Worm (Caenorhabditis elegans) whole organism, late embryonic: ENCODE measurements around the gene sulp-4.

ENCODE experiments used
- C08G9.2 ChIP-seq: sonication (generic microtip); optimal IDR thresholded peaks from 2 replicates; lab custom pipeline; 2016; ENCODE audit warnings: mild to moderate bottlenecking, missing genetic modification characterization, moderate library complexity, missing compliant biosample characterization
- C38D4.7 ChIP-seq: fragments of 200-800 bp; sonication (Bioruptor generic); optimal IDR thresholded peaks from 2 replicates; lab custom pipeline; 2018; ENCODE audit warnings: mild to moderate bottlenecking, missing genetic modification characterization, moderate library complexity, missing compliant biosample characterization
- F13H6.1 ChIP-seq: sonication (generic microtip); optimal IDR thresholded peaks from 2 replicates; lab custom pipeline; 2016; ENCODE audit warnings: missing genetic modification characterization, missing compliant biosample characterization
- K09A11.1 ChIP-seq: sonication (generic microtip); optimal IDR thresholded peaks from 2 replicates; lab custom pipeline; 2017; ENCODE audit warnings: antibody characterized with exemption, mild to moderate bottlenecking, missing genetic modification characterization, missing compliant biosample characterization; ENCODE audit not compliant: insufficient read depth
- Y22D7AL.16 ChIP-seq: sonication (generic microtip); optimal IDR thresholded peaks from 2 replicates; lab custom pipeline; 2016; ENCODE audit warnings: missing genetic modification characterization, missing compliant biosample characterization
- ama-1 ChIP-seq: fragments of 150-350 bp; optimal IDR thresholded peaks from 2 replicates; lab custom pipeline; 2014
- ceh-14 ChIP-seq: sonication (generic microtip); optimal IDR thresholded peaks from 2 replicates; lab custom pipeline; 2016; ENCODE audit warnings: missing genotype, missing genetic modification characterization, missing compliant biosample characterization
- ceh-18 ChIP-seq: sonication (generic microtip); optimal IDR thresholded peaks from 2 replicates; lab custom pipeline; 2016; ENCODE audit warnings: missing genetic modification characterization, missing compliant biosample characterization
- ceh-2 ChIP-seq: sonication (generic microtip); optimal IDR thresholded peaks from 2 replicates; lab custom pipeline; 2016; ENCODE audit warnings: missing genotype, missing genetic modification characterization, missing compliant biosample characterization
- ceh-30 ChIP-seq: fragments of 150-350 bp; optimal IDR thresholded peaks from 2 replicates; lab custom pipeline; 2014; ENCODE audit warnings: missing biosample characterization, missing genetic modification characterization
- ceh-34 ChIP-seq: sonication (generic microtip); optimal IDR thresholded peaks from 2 replicates; lab custom pipeline; 2016; ENCODE audit warnings: mild to moderate bottlenecking, missing genetic modification characterization, missing compliant biosample characterization
- ceh-45 ChIP-seq: fragments of 200-800 bp; sonication (Bioruptor generic); IDR thresholded peaks from 2 replicates; pipeline ENCODE4 v1.3.6; 2022; ENCODE audit warnings: missing genetic modification reagents, missing genetic modification characterization, missing compliant biosample characterization
- ceh-48 ChIP-seq: sonication (generic microtip); optimal IDR thresholded peaks from 2 replicates; lab custom pipeline; 2016; ENCODE audit warnings: missing genetic modification characterization, inconsistent platforms, missing compliant biosample characterization
- elt-4 ChIP-seq: sonication (generic microtip); optimal IDR thresholded peaks from 2 replicates; lab custom pipeline; 2016; ENCODE audit warnings: missing genetic modification characterization, missing compliant biosample characterization
- ets-4 ChIP-seq: sonication (generic microtip); optimal IDR thresholded peaks from 2 replicates; lab custom pipeline; 2016; ENCODE audit warnings: missing genetic modification characterization, missing compliant biosample characterization
- eyg-1 ChIP-seq: sonication (generic microtip); optimal IDR thresholded peaks from 2 replicates; lab custom pipeline; 2016; ENCODE audit warnings: missing genotype, missing genetic modification characterization, missing compliant biosample characterization
- fkh-6 ChIP-seq: sonication (generic microtip); optimal IDR thresholded peaks from 2 replicates; lab custom pipeline; 2016; ENCODE audit warnings: missing genetic modification characterization, missing compliant biosample characterization
- hlh-13 ChIP-seq: fragments of 200-800 bp; sonication (Bioruptor generic); optimal IDR thresholded peaks from 2 replicates; lab custom pipeline; 2018; ENCODE audit warnings: mild to moderate bottlenecking, missing genetic modification characterization, missing compliant biosample characterization
- hlh-30 ChIP-seq: sonication (generic microtip); optimal IDR thresholded peaks from 2 replicates; lab custom pipeline; 2017; ENCODE audit warnings: antibody characterized with exemption, missing genetic modification characterization, missing compliant biosample characterization; ENCODE audit not compliant: insufficient read depth
- lin-11 ChIP-seq: fragments of 200-800 bp; sonication (Bioruptor generic); optimal IDR thresholded peaks from 2 replicates; lab custom pipeline; 2018; ENCODE audit warnings: mild to moderate bottlenecking, missing genetic modification characterization, missing compliant biosample characterization
- nhr-11 ChIP-seq: fragments of 150-350 bp; optimal IDR thresholded peaks from 2 replicates; lab custom pipeline; 2014; ENCODE audit warnings: missing biosample characterization, missing genetic modification characterization
- npax-4 ChIP-seq: sonication (generic microtip); optimal IDR thresholded peaks from 2 replicates; lab custom pipeline; 2016; ENCODE audit warnings: missing genetic modification characterization, missing compliant biosample characterization
- odd-2 ChIP-seq: sonication (generic microtip); optimal IDR thresholded peaks from 2 replicates; lab custom pipeline; 2017; ENCODE audit warnings: antibody characterized with exemption, mild to moderate bottlenecking, missing genetic modification characterization, missing compliant biosample characterization
- pat-9 ChIP-seq: fragments of 200-800 bp; sonication (Bioruptor generic); optimal IDR thresholded peaks from 2 replicates; lab custom pipeline; 2018; ENCODE audit warnings: mild to moderate bottlenecking, missing genetic modification characterization, moderate library complexity, missing compliant biosample characterization
- pax-1 ChIP-seq: fragments of 150-350 bp; optimal IDR thresholded peaks from 2 replicates; lab custom pipeline; 2014; ENCODE audit warnings: missing biosample characterization, missing genetic modification characterization
- pha-2 ChIP-seq: sonication (generic microtip); optimal IDR thresholded peaks from 2 replicates; lab custom pipeline; 2017; ENCODE audit warnings: mild to moderate bottlenecking, missing genetic modification characterization, missing compliant biosample characterization
- pha-4 ChIP-seq: fragments of 150-350 bp; optimal IDR thresholded peaks from 2 replicates; lab custom pipeline; 2018; ENCODE audit warnings: missing biosample characterization, missing genetic modification reagents, missing genetic modification characterization
- pqm-1 ChIP-seq: sonication (generic microtip); optimal IDR thresholded peaks from 2 replicates; lab custom pipeline; 2016; ENCODE audit warnings: missing genetic modification characterization, missing compliant biosample characterization
- pros-1 ChIP-seq: fragments of 150-350 bp; optimal IDR thresholded peaks from 2 replicates; lab custom pipeline; 2014; ENCODE audit warnings: missing biosample characterization, missing genetic modification reagents, missing genetic modification characterization
- ref-2 ChIP-seq: sonication (generic microtip); optimal IDR thresholded peaks from 2 replicates; lab custom pipeline; 2016; ENCODE audit warnings: missing genetic modification characterization, missing compliant biosample characterization
- sdc-2 ChIP-seq: sonication (generic microtip); optimal IDR thresholded peaks from 2 replicates; lab custom pipeline; 2016; ENCODE audit warnings: missing genotype, missing genetic modification characterization, missing compliant biosample characterization
- sox-2 ChIP-seq: fragments of 200-800 bp; sonication (Bioruptor generic); IDR thresholded peaks from 2 replicates; pipeline ENCODE4 v1.3.6; 2022; ENCODE audit warnings: missing genetic modification reagents, missing genetic modification characterization, missing compliant biosample characterization
- syd-9 ChIP-seq: sonication (generic microtip); optimal IDR thresholded peaks from 2 replicates; lab custom pipeline; 2016; ENCODE audit warnings: mild to moderate bottlenecking, missing genetic modification characterization, moderate library complexity, missing compliant biosample characterization
- tbx-2 ChIP-seq: sonication (generic microtip); optimal IDR thresholded peaks from 2 replicates; lab custom pipeline; 2016; ENCODE audit warnings: missing genetic modification characterization, missing compliant biosample characterization
- tbx-7 ChIP-seq: sonication (generic microtip); optimal IDR thresholded peaks from 2 replicates; lab custom pipeline; 2016; ENCODE audit warnings: missing genotype, missing genetic modification characterization, missing compliant biosample characterization
- ttx-3 ChIP-seq: sonication (generic microtip); optimal IDR thresholded peaks from 2 replicates; lab custom pipeline; 2016; ENCODE audit warnings: missing genetic modification reagents, missing genetic modification characterization, missing compliant biosample characterization
- unc-3 ChIP-seq, 2 experiments: fragments of 200-800 bp in 1 of 2; sonication (Bioruptor generic) in 1 of 2; sonication (generic microtip) in 1 of 2; conservative IDR thresholded peaks in 1 of 2; optimal IDR thresholded peaks in 1 of 2; 2 replicates each; pipeline versions ENCODE4 v1.3.6 to Lab custom; 2016 to 2022; ENCODE audit warnings: missing compliant biosample characterization in 2 of 2, missing genetic modification characterization in 2 of 2, missing genetic modification reagents in 1 of 2
- unc-55 ChIP-seq: sonication (generic microtip); optimal IDR thresholded peaks from 2 replicates; lab custom pipeline; 2017; ENCODE audit warnings: missing biosample characterization, missing genetic modification reagents, missing genetic modification characterization

The sulp-4 gene

ce11 chrV:11868142-11868541 lies 7.0 kb upstream of the sulp-4 start, which contains the start of gene R13H4.7:
Gene R13H4.7, minus strand, starts transcription at chrV:11868242.
- TF ChIP-seq lin-11 (tag; lab: Kevin White, UChicago) = no peak
- no peak for TF ChIP-seq syd-9
- TF ChIP-seq ceh-14 (tag; lab: Kevin White, UChicago) = no peak

DNA sequence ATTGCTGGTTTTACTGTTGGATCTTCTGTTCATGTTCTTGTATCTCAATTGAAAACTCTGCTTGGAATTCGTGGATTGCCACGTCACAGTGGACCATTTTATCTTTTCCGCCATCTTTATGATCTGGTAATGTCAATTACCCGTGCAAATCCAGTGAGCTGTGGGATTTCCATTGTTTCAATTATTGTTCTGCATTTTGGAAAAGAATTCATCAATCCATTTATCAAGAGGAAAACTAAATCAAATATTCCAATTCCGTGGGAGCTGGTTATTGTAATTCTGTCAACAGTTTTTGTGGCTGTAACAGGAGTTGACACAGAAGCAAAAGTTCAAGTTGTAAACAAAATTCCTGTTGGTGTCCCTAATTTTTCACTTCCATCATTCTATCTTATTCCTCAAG lies 1.5 kb downstream of the sulp-4 start:
- TF ChIP-seq elt-4 (tag; lab: Kevin White, UChicago) = no peak
- no peak for TF ChIP-seq hlh-30
- TF ChIP-seq ceh-45 (GFP tag; lab: Robert Waterston, UW) = no peak
- no peak for TF ChIP-seq pha-2 (tag; lab: Kevin White, UChicago)
- TF ChIP-seq F13H6.1 (tag; lab: Kevin White, UChicago) = no peak
- TF ChIP-seq sox-2 (GFP tag; lab: Robert Waterston, UW) = no peak
- no peak for TF ChIP-seq ceh-48

DNA sequence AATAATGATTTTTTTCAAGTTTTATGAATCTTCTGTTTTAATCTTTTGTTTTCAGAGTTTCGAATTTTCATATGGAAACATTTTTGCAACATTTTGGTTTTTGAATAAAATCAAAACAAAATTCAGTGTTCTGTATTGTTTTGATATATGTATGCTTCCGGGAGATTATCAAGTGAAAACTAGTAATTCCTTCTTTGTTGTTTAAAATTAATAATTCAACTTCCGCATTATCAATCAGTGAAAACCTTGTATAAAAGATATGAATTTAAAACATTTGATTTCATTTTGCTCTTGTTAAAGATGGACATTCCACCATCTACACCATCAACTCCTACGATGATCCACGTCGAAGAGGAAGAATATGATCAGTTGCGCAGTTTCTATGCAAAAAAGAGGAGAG lies 4.6 kb downstream of the sulp-4 start, which contains the start of gene sulp-5:
TSS of gene sulp-5 (plus strand) at position 301 of the 400 bp plus-strand sequence.
- no peak for TF ChIP-seq nhr-11 (tag; lab: Kevin White, UChicago)
- no peak for TF ChIP-seq pqm-1 (tag; lab: Kevin White, UChicago)
- TF ChIP-seq tbx-2 (tag; lab: Kevin White, UChicago) = no peak
- TF ChIP-seq sdc-2 = no peak
- TF ChIP-seq ceh-18 = no peak
- TF ChIP-seq ref-2 (tag; lab: Kevin White, UChicago) = no peak
- no peak for TF ChIP-seq ets-4 (tag; lab: Kevin White, UChicago)
- no peak for TF ChIP-seq pros-1
- TF ChIP-seq hlh-13 (GFP tag; lab: Kevin White, UChicago) = no peak
- no peak for TF ChIP-seq tbx-7 (tag; lab: Kevin White, UChicago)
- no peak for TF ChIP-seq C38D4.7 (GFP tag; lab: Kevin White, UChicago)
- no peak for TF ChIP-seq ttx-3 (tag; lab: Kevin White, UChicago)
- TF ChIP-seq, all 69 proteins: peak for 0

DNA sequence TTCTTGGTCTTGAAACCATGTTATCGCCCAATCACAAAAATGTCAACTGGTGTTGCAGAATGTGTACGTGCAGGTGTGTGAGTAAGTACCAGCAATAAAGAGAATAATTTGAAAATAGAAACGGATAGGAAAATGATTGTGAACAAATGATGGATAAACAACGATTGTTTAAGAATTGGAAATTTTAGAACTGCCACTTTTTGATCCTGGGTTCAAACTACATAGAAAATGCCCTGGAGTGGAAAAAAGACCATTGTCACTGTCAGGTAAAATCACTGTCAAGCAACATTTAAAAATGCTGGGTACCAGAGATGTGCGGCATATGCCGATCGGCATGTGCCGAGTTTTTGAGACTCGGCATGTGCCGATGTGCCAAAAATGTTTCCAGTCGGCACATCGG lies 8.1 kb downstream of the sulp-4 start:
- TF ChIP-seq K09A11.1 (tag; lab: Kevin White, UChicago) = peak; percentile 39
- TF ChIP-seq ama-1 = no peak
- no peak for TF ChIP-seq eyg-1 (tag; lab: Kevin White, UChicago)
- TF ChIP-seq, all 69 proteins: peak for 1

ce11 chrV:11885087-11885486 lies 9.9 kb downstream of the sulp-4 start:
- TF ChIP-seq ceh-30 (tag; lab: Kevin White, UChicago) (no peak), C08G9.2 (no peak), hlh-30 (no peak), ceh-2 (tag; lab: Kevin White, UChicago) (no peak), pqm-1 (tag; lab: Kevin White, UChicago) (no peak), pat-9 (no peak), ceh-34 (tag; lab: Kevin White, UChicago) (no peak), fkh-6 (no peak), pha-4 (no peak), syd-9 (no peak), unc-3 (GFP tag; conservative IDR thresholded peaks at IDR 0.05; lab: Robert Waterston, UW) (no peak), unc-3 (tag; optimal IDR thresholded peaks at IDR 0.05; lab: Kevin White, UChicago) (no peak), eyg-1 (tag; lab: Kevin White, UChicago) (no peak), unc-55 (GFP tag; lab: Kevin White, UChicago) (no peak), lin-11 (tag; lab: Kevin White, UChicago) (no peak), npax-4 (tag; lab: Kevin White, UChicago) (no peak), ceh-18 (no peak), ceh-45 (GFP tag; lab: Robert Waterston, UW) (no peak), pax-1 (tag; lab: Kevin White, UChicago) (no peak), odd-2 (tag; lab: Kevin White, UChicago) (no peak), Y22D7AL.16 (tag; lab: Kevin White, UChicago) (no peak)
